Worm (Caenorhabditis elegans) whole organism, young adult: ENCODE results near the gene mig-13.

ENCODE experiments used
- F57C9.4 ChIP-seq: sonication (generic microtip); optimal IDR thresholded peaks from 2 replicates; lab custom pipeline; 2017; ENCODE audit warnings: mild to moderate bottlenecking, missing genetic modification characterization, missing compliant biosample characterization
- ama-1 ChIP-seq, 3 experiments: fragments of 150-350 bp in 1 of 3; sonication (generic microtip) in 2 of 3; optimal IDR thresholded peaks; 2 replicates each; lab custom pipeline; 2014 to 2018; ENCODE audit warnings: missing biosample characterization in 2 of 3, missing genetic modification characterization in 2 of 3, missing genetic modification reagents in 2 of 3
- ceh-91 ChIP-seq: fragments of 200-800 bp; sonication (Bioruptor generic); IDR thresholded peaks from 2 replicates; pipeline ENCODE4 v1.3.6; 2022; ENCODE audit warnings: missing genetic modification reagents, missing genetic modification characterization, missing compliant biosample characterization
- egl-44 ChIP-seq: fragments of 200-800 bp; sonication (Bioruptor generic); IDR thresholded peaks from 2 replicates; pipeline ENCODE4 v1.3.6; 2022; ENCODE audit warnings: missing genetic modification reagents, missing genetic modification characterization, missing compliant biosample characterization
- hsf-1 ChIP-seq: fragments of 200-800 bp; sonication (Bioruptor generic); IDR thresholded peaks from 2 replicates; pipeline ENCODE4 v1.3.6; 2022; ENCODE audit warnings: missing genetic modification reagents, missing genetic modification characterization, missing compliant biosample characterization
- snpc-3.4 ChIP-seq: sonication (generic microtip); optimal IDR thresholded peaks from 2 replicates; lab custom pipeline; 2017; ENCODE audit warnings: missing genetic modification characterization, mild to moderate bottlenecking, missing compliant biosample characterization, antibody characterized with exemption, moderate library complexity, missing genotype, missing genetic modification reagents
- tlf-1 ChIP-seq: fragments of 200-800 bp; sonication (Bioruptor generic); optimal IDR thresholded peaks from 2 replicates; lab custom pipeline; 2018; ENCODE audit warnings: mild to moderate bottlenecking, missing genetic modification characterization, missing compliant biosample characterization
- unc-62 ChIP-seq: fragments of 150-350 bp; optimal IDR thresholded peaks from 2 replicates; lab custom pipeline; 2014; ENCODE audit warnings: missing biosample characterization, missing genetic modification reagents, missing genetic modification characterization
- zfh-2 ChIP-seq: fragments of 200-800 bp; sonication (Bioruptor generic); conservative IDR thresholded peaks from 2 replicates; pipeline ENCODE4 v1.3.6; 2022; ENCODE audit warnings: missing genetic modification reagents, missing genetic modification characterization, missing compliant biosample characterization

ce11 chrX:4818252-4818651 is 18.3 kb upstream of the mig-13 start, which contains the start of gene R08E3.3:
- TF ChIP-seq snpc-3.4 = no peak
- TF ChIP-seq egl-44 = no peak
- TF ChIP-seq tlf-1 (GFP tag; lab: Kevin White, UChicago) = no peak
- TF ChIP-seq F57C9.4 (tag; lab: Kevin White, UChicago) = no peak
- no peak for TF ChIP-seq unc-62 (GFP tag; lab: Kevin White, UChicago)
- no peak for TF ChIP-seq ceh-91 (GFP tag; lab: Robert Waterston, UW)
- TF ChIP-seq zfh-2 = no peak
- no peak for TF ChIP-seq hsf-1
- TF ChIP-seq ama-1 (optimal IDR thresholded peaks at IDR 0.05; lab: Kevin White, UChicago) = no peak
- TF ChIP-seq ama-1 (GFP tag; optimal IDR thresholded peaks at IDR 0.05; lab: Kevin White, UChicago) = no peak
